Fruit fly (Drosophila melanogaster) whole organism, embryonic: ENCODE results near the gene Cpsf100.

ENCODE experiments used
- Adf1 ChIP-seq: fragments of 200-800 bp; sonication (Bioruptor generic); IDR thresholded peaks from 2 replicates; pipeline ENCODE4 v1.3.6; 2022; ENCODE audit warnings: missing biosample characterization, missing genetic modification characterization
- Antp ChIP-seq: fragments of 200-800 bp; sonication (Bioruptor generic); optimal IDR thresholded peaks from 3 replicates; lab custom pipeline; 2016; ENCODE audit warnings: missing biosample characterization, missing genetic modification characterization
- Asciz ChIP-seq: fragments of 200-800 bp; sonication (Bioruptor generic); optimal IDR thresholded peaks from 2 replicates; lab custom pipeline; 2017; ENCODE audit warnings: missing biosample characterization, mild to moderate bottlenecking, missing genetic modification characterization, missing genetic modification reagents
- B-H2 ChIP-seq: fragments of 200-800 bp; sonication (Bioruptor generic); optimal IDR thresholded peaks from 2 replicates; lab custom pipeline; 2018; ENCODE audit warnings: missing biosample characterization, mild to moderate bottlenecking, missing genetic modification characterization
- CG10147 ChIP-seq: fragments of 200-800 bp; sonication (Bioruptor generic); optimal IDR thresholded peaks from 2 replicates; lab custom pipeline; 2019; ENCODE audit warnings: missing biosample characterization, mild to moderate bottlenecking, missing genetic modification characterization, moderate library complexity
- CG10462 ChIP-seq: fragments of 200-800 bp; sonication (Bioruptor generic); optimal IDR thresholded peaks from 2 replicates; lab custom pipeline; 2016; ENCODE audit warnings: missing biosample characterization, missing genetic modification characterization
- CG10565 ChIP-seq: fragments of 200-800 bp; sonication (Bioruptor generic); optimal IDR thresholded peaks from 3 replicates; lab custom pipeline; 2016; ENCODE audit warnings: missing biosample characterization, mild to moderate bottlenecking, missing genetic modification characterization
- CG10959 ChIP-seq: fragments of 200-800 bp; sonication (Bioruptor generic); IDR thresholded peaks from 2 replicates; pipeline ENCODE4 v1.3.6; 2022; ENCODE audit warnings: missing biosample characterization, missing genetic modification characterization
- CG11560 ChIP-seq: fragments of 200-800 bp; sonication (Bioruptor generic); IDR thresholded peaks from 3 replicates; pipeline ENCODE4 v1.3.6; 2022; ENCODE audit warnings: missing biosample characterization, missing genetic modification characterization
- CG12104 ChIP-seq: fragments of 200-800 bp; sonication (Bioruptor generic); optimal IDR thresholded peaks from 3 replicates; lab custom pipeline; 2016; ENCODE audit warnings: missing biosample characterization, missing genetic modification characterization
- CG12299 ChIP-seq: fragments of 200-800 bp; sonication (Bioruptor generic); optimal IDR thresholded peaks from 2 replicates; lab custom pipeline; 2018; ENCODE audit warnings: missing biosample characterization, mild to moderate bottlenecking, missing genetic modification characterization
- CG13123 ChIP-seq: fragments of 200-800 bp; sonication (Bioruptor generic); optimal IDR thresholded peaks from 2 replicates; lab custom pipeline; 2016; ENCODE audit warnings: missing biosample characterization, missing genetic modification characterization
- CG1529 ChIP-seq: fragments of 200-800 bp; sonication (Bioruptor generic); optimal IDR thresholded peaks from 3 replicates; lab custom pipeline; 2018; ENCODE audit warnings: missing biosample characterization, missing genetic modification characterization
- CG1602 ChIP-seq: fragments of 200-800 bp; sonication (Bioruptor generic); optimal IDR thresholded peaks from 3 replicates; lab custom pipeline; 2016; ENCODE audit warnings: missing biosample characterization, missing genetic modification characterization
- CG1603 ChIP-seq: fragments of 200-800 bp; sonication (Bioruptor generic); optimal IDR thresholded peaks from 2 replicates; lab custom pipeline; 2019; ENCODE audit warnings: missing biosample characterization, mild to moderate bottlenecking, missing genetic modification characterization, moderate library complexity
- CG2875 ChIP-seq: fragments of 200-800 bp; sonication (Bioruptor generic); optimal IDR thresholded peaks from 2 replicates; lab custom pipeline; 2017; ENCODE audit warnings: missing biosample characterization, mild to moderate bottlenecking, missing genetic modification characterization, missing genetic modification reagents
- CG31388 ChIP-seq: fragments of 200-800 bp; sonication (Bioruptor generic); optimal IDR thresholded peaks from 2 replicates; lab custom pipeline; 2016; ENCODE audit warnings: missing biosample characterization, missing genetic modification characterization
- CG3281 ChIP-seq: fragments of 200-800 bp; sonication (Bioruptor generic); optimal IDR thresholded peaks from 3 replicates; lab custom pipeline; 2017; ENCODE audit warnings: missing biosample characterization, mild to moderate bottlenecking, missing genetic modification characterization
- CG3726 ChIP-seq: fragments of 200-800 bp; sonication (Bioruptor generic); IDR thresholded peaks from 3 replicates; pipeline ENCODE4, ENCODE4 v1.3.6; 2022; ENCODE audit warnings: missing biosample characterization, missing genetic modification characterization
- CG4282 ChIP-seq: fragments of 200-800 bp; sonication (Bioruptor generic); optimal IDR thresholded peaks from 2 replicates; lab custom pipeline; 2016; ENCODE audit warnings: missing biosample characterization, missing genetic modification characterization
- CG6272 ChIP-seq: fragments of 200-800 bp; sonication (Bioruptor generic); IDR thresholded peaks from 2 replicates; pipeline ENCODE4 v1.3.6; 2022; ENCODE audit warnings: missing biosample characterization, missing genetic modification characterization
- CG6813 ChIP-seq: fragments of 200-800 bp; sonication (Bioruptor generic); optimal IDR thresholded peaks from 2 replicates; lab custom pipeline; 2017; ENCODE audit warnings: missing biosample characterization, missing genetic modification characterization, mild to moderate bottlenecking, moderate library complexity, missing genetic modification reagents
- CG7357 ChIP-seq: fragments of 200-800 bp; sonication (Bioruptor generic); IDR thresholded peaks from 3 replicates; pipeline ENCODE4 v1.3.6; 2022; ENCODE audit warnings: missing biosample characterization, missing genetic modification characterization
- CG8478 ChIP-seq: fragments of >200 bp; optimal IDR thresholded peaks from 2 replicates; lab custom pipeline; 2018
- CG8765 ChIP-seq: fragments of 200-800 bp; sonication (Bioruptor generic); IDR thresholded peaks from 2 replicates; pipeline ENCODE4 v1.3.6; 2022; ENCODE audit warnings: missing biosample characterization, missing genetic modification characterization
- Dad ChIP-seq: fragments of 200-800 bp; sonication (Bioruptor generic); optimal IDR thresholded peaks from 3 replicates; lab custom pipeline; 2016; ENCODE audit warnings: missing biosample characterization, missing genetic modification characterization
- Dref ChIP-seq: fragments of 200-800 bp; sonication (Bioruptor generic); IDR thresholded peaks from 2 replicates; pipeline ENCODE4 v1.3.6; 2022; ENCODE audit warnings: missing biosample characterization, missing genetic modification characterization
- Fer1 ChIP-seq: fragments of 200-800 bp; sonication (Bioruptor generic); optimal IDR thresholded peaks from 2 replicates; lab custom pipeline; 2017; ENCODE audit warnings: missing biosample characterization, mild to moderate bottlenecking, missing genetic modification characterization
- Lhr ChIP-seq: fragments of 200-800 bp; sonication (Bioruptor generic); optimal IDR thresholded peaks from 3 replicates; lab custom pipeline; 2017; ENCODE audit warnings: mild to moderate bottlenecking, missing biosample characterization, missing genetic modification reagents, missing genetic modification characterization
- MBD-R2 ChIP-seq: fragments of 200-800 bp; sonication (Bioruptor generic); IDR thresholded peaks from 2 replicates; pipeline ENCODE4 v1.3.6; 2022; ENCODE audit warnings: missing biosample characterization, missing genetic modification characterization
- Nf-YA ChIP-seq: fragments of 200-800 bp; sonication (Bioruptor generic); IDR thresholded peaks from 2 replicates; pipeline ENCODE4 v1.3.6; 2022; ENCODE audit warnings: missing biosample characterization, missing genetic modification characterization
- Ravus ChIP-seq: fragments of 200-800 bp; sonication (Bioruptor generic); IDR thresholded peaks from 2 replicates; pipeline ENCODE4 v1.3.6; 2022; ENCODE audit warnings: missing biosample characterization, missing genetic modification characterization
- Scr ChIP-seq: fragments of 200-800 bp; sonication (Bioruptor generic); IDR thresholded peaks from 2 replicates; pipeline ENCODE4 v1.3.6; 2022; ENCODE audit warnings: missing biosample characterization, missing genetic modification characterization; ENCODE audit not compliant: partially characterized antibody
- Vsx1 ChIP-seq: fragments of 200-800 bp; sonication (Bioruptor generic); optimal IDR thresholded peaks from 2 replicates; lab custom pipeline; 2017; ENCODE audit warnings: missing biosample characterization, mild to moderate bottlenecking, missing genetic modification characterization, missing genetic modification reagents
- ab ChIP-seq: fragments of 200-800 bp; sonication (Bioruptor generic); optimal IDR thresholded peaks from 2 replicates; lab custom pipeline; 2016; ENCODE audit warnings: missing biosample characterization, missing genetic modification characterization
- ac ChIP-seq: fragments of 200-800 bp; sonication (Bioruptor generic); optimal IDR thresholded peaks from 3 replicates; lab custom pipeline; 2017; ENCODE audit warnings: missing biosample characterization, mild to moderate bottlenecking, missing genetic modification characterization
- ase ChIP-seq: fragments of 200-800 bp; sonication (Bioruptor generic); IDR thresholded peaks from 3 replicates; pipeline ENCODE4 v1.3.6; 2022; ENCODE audit warnings: missing biosample characterization, missing genetic modification characterization
- cad ChIP-seq: fragments of >200 bp; optimal IDR thresholded peaks from 2 replicates; lab custom pipeline; 2017; ENCODE audit warnings: missing biosample characterization, missing genetic modification characterization
- cato ChIP-seq: fragments of 200-800 bp; sonication (Bioruptor generic); optimal IDR thresholded peaks from 2 replicates; lab custom pipeline; 2016; ENCODE audit warnings: missing biosample characterization, missing genetic modification characterization, borderline replicate concordance
- gem ChIP-seq: fragments of 200-800 bp; sonication (Bioruptor generic); optimal IDR thresholded peaks from 2 replicates; lab custom pipeline; 2019; ENCODE audit warnings: missing biosample characterization, mild to moderate bottlenecking, missing genetic modification characterization, moderate library complexity
- her ChIP-seq: fragments of 200-800 bp; sonication (Bioruptor generic); optimal IDR thresholded peaks from 2 replicates; lab custom pipeline; 2016; ENCODE audit warnings: missing biosample characterization, missing genetic modification characterization
- lbe ChIP-seq: fragments of 200-800 bp; sonication (Bioruptor generic); optimal IDR thresholded peaks from 2 replicates; lab custom pipeline; 2016; ENCODE audit warnings: missing biosample characterization, mild to moderate bottlenecking, missing genetic modification characterization
- nau ChIP-seq: fragments of 200-800 bp; sonication (Bioruptor generic); optimal IDR thresholded peaks from 3 replicates; lab custom pipeline; 2017; ENCODE audit warnings: missing biosample characterization, mild to moderate bottlenecking, missing genetic modification characterization, missing genetic modification reagents
- nerfin-1 ChIP-seq: fragments of 200-800 bp; sonication (Bioruptor generic); optimal IDR thresholded peaks from 3 replicates; lab custom pipeline; 2019; ENCODE audit warnings: missing biosample characterization, mild to moderate bottlenecking, missing genetic modification characterization, moderate library complexity
- nerfin-2 ChIP-seq: fragments of 200-800 bp; sonication (Bioruptor generic); IDR thresholded peaks from 2 replicates; pipeline ENCODE4 v1.3.6; 2022; ENCODE audit warnings: missing biosample characterization, missing genetic modification characterization; ENCODE audit not compliant: partially characterized antibody
- onecut ChIP-seq: fragments of 200-800 bp; sonication (Bioruptor generic); IDR thresholded peaks from 2 replicates; pipeline ENCODE4 v1.3.6; 2022; ENCODE audit warnings: missing biosample characterization, missing genetic modification characterization
- pzg ChIP-seq: fragments of 200-800 bp; sonication (Bioruptor generic); optimal IDR thresholded peaks from 3 replicates; lab custom pipeline; 2018; ENCODE audit warnings: missing biosample characterization, mild to moderate bottlenecking, missing genetic modification characterization, moderate library complexity
- sens ChIP-seq: fragments of 200-800 bp; sonication (Bioruptor generic); peaks from one replicate; lab custom pipeline; 2016; ENCODE audit warnings: missing biosample characterization, missing genetic modification characterization
- slbo ChIP-seq: fragments of 200-800 bp; sonication (Bioruptor generic); IDR thresholded peaks from 2 replicates; pipeline ENCODE4 v1.3.6; 2022; ENCODE audit warnings: missing biosample characterization, missing genetic modification characterization
- sug ChIP-seq: fragments of 200-800 bp; optimal IDR thresholded peaks from 2 replicates; lab custom pipeline; 2019; ENCODE audit warnings: missing biosample characterization, mild to moderate bottlenecking, missing genetic modification characterization, moderate library complexity
- tio ChIP-seq: fragments of 200-800 bp; sonication (Bioruptor generic); optimal IDR thresholded peaks from 2 replicates; lab custom pipeline; 2017; ENCODE audit warnings: missing biosample characterization, missing genetic modification characterization, inconsistent platforms

The Cpsf100 gene

DNA sequence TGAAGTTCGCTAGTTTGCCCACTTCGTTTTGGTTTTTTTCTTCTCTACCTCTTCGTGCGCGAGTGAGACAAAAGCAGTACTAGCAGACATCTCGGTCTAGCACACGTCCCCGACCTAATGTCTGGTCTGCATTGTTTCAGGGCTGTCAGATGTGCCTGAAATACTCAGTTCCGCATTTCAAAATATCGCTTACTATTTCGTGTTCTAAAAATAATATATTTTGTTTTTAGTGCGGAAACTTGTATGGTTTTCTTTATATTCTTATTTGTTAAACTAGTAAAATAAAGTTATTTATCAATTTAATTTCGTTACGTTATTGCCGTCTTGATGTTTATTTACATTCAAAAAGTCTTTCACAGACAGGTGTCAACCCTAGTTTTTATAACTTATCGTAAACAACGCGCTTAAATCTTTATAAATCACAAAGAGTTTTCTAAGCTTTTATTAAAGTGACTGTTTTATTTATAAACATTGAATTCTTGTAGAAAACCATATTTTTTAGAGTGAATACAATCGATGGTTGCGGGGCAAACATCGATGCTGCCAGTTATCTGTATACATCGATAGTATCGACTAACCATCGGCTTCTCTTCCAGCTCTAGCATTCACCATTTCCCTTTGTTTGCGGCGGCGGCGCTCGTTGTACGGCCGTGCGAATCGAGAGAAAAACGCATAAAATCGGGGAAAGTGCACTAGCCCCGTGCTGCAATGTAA lies 29.0 kb downstream of the Cpsf100 start (continued):
- TF ChIP-seq CG6272, result peak; percentile 79
- TF ChIP-seq cato (GFP tag; lab: Kevin White, UChicago), result no peak
- TF ChIP-seq Lhr (GFP tag; lab: Kevin White, UChicago), result peak; percentile 8
- peak; percentile 59 for TF ChIP-seq her
- TF ChIP-seq tio, result no peak
- TF ChIP-seq CG11560 (tag; lab: Robert Waterston, UW), result no peak
- no peak for TF ChIP-seq ac (GFP tag; lab: Kevin White, UChicago)
- peak; percentile 66 for TF ChIP-seq CG12299
- TF ChIP-seq onecut (GFP tag; lab: Robert Waterston, UW), result no peak; the same call in 1 of the 2 replicates
- TF ChIP-seq CG1603 (tag; lab: Kevin White, UChicago), result peak; percentile 64
- no peak for TF ChIP-seq CG3726 (GFP tag; lab: Robert Waterston, UW)
- peak; percentile 89 for TF ChIP-seq gem (tag; lab: Kevin White, UChicago)
- TF ChIP-seq ab (GFP tag; lab: Kevin White, UChicago), result no peak
- TF ChIP-seq sug (tag; lab: Kevin White, UChicago), result peak; percentile 70
- no peak for TF ChIP-seq nau (GFP tag; lab: Kevin White, UChicago)
- TF ChIP-seq nerfin-1 (tag; lab: Kevin White, UChicago), result peak; percentile 59
- TF ChIP-seq Ravus (GFP tag; lab: Robert Waterston, UW), result no peak
- TF ChIP-seq B-H2 (GFP tag; lab: Kevin White, UChicago), result peak; percentile 65
- no peak for TF ChIP-seq Adf1 (GFP tag; lab: Robert Waterston, UW)
- peak; percentile 58 for TF ChIP-seq pzg (GFP tag; lab: Kevin White, UChicago)
- no peak for TF ChIP-seq CG8765 (GFP tag; lab: Robert Waterston, UW)
- peak; percentile 40 for TF ChIP-seq lbe
- no peak for TF ChIP-seq ase
- TF ChIP-seq Nf-YA (GFP tag; lab: Robert Waterston, UW), result no peak
- TF ChIP-seq CG3281, result peak; percentile 77
- TF ChIP-seq CG1529 (GFP tag; lab: Kevin White, UChicago), result peak; percentile 45
- TF ChIP-seq CG7357 (GFP tag; lab: Robert Waterston, UW), result no peak; the same call in 2 of the 3 replicates
- TF ChIP-seq CG4282 (GFP tag; lab: Kevin White, UChicago), result peak; percentile 23
- TF ChIP-seq nerfin-2, result no peak
- TF ChIP-seq Dref (GFP tag; lab: Robert Waterston, UW), result no peak
- no peak for TF ChIP-seq MBD-R2 (GFP tag; lab: Robert Waterston, UW)
- no peak for TF ChIP-seq Scr (GFP tag; lab: Robert Waterston, UW)
- no peak for TF ChIP-seq CG10565 (GFP tag; lab: Kevin White, UChicago)
- peak; percentile 73 for TF ChIP-seq CG10147 (GFP tag; lab: Kevin White, UChicago)
- peak; percentile 8 for TF ChIP-seq Vsx1 (GFP tag; lab: Kevin White, UChicago)
- TF ChIP-seq CG1602 (GFP tag; lab: Kevin White, UChicago), result peak; percentile 39
- TF ChIP-seq slbo (GFP tag; lab: Robert Waterston, UW), result no peak
- no peak for TF ChIP-seq cad (GFP tag; lab: Kevin White, UChicago)
- peak; percentile 17 for TF ChIP-seq Antp (GFP tag; lab: Kevin White, UChicago)
- peak; percentile 63 for TF ChIP-seq CG12104 (GFP tag; lab: Kevin White, UChicago)
- peak; percentile 61 for TF ChIP-seq Fer1 (GFP tag; lab: Kevin White, UChicago)
- peak; percentile 95 for TF ChIP-seq sens (GFP tag; lab: Kevin White, UChicago)
- TF ChIP-seq Dad (GFP tag; lab: Kevin White, UChicago), result peak; percentile 31
- TF ChIP-seq CG2875, result peak; percentile 31
- TF ChIP-seq CG6813 (GFP tag; lab: Kevin White, UChicago), result no peak
- peak; percentile 15 for TF ChIP-seq CG10462 (GFP tag; lab: Kevin White, UChicago)
- TF ChIP-seq CG10959 (GFP tag; lab: Robert Waterston, UW), result no peak
- TF ChIP-seq CG13123 (GFP tag; lab: Kevin White, UChicago), result no peak
- peak; percentile 65 for TF ChIP-seq Asciz (GFP tag; lab: Kevin White, UChicago)
- no peak for TF ChIP-seq CG31388 (GFP tag; lab: Kevin White, UChicago)
- TF ChIP-seq CG8478 (lab: Kevin White, UChicago), result peak; percentile 83
